Fruit fly (Drosophila melanogaster) whole organism, prepupa: ENCODE results near the gene corto.

ENCODE experiments used
- Blimp-1 ChIP-seq: fragments of 200-800 bp; sonication (Bioruptor generic); optimal IDR thresholded peaks from 3 replicates; lab custom pipeline; 2017; ENCODE audit warnings: missing biosample characterization, missing genetic modification characterization, mild to moderate bottlenecking, moderate library complexity, missing genetic modification reagents
- CG10631 ChIP-seq: fragments of 200-800 bp; sonication (Bioruptor generic); optimal IDR thresholded peaks from 2 replicates; lab custom pipeline; 2016; ENCODE audit warnings: missing biosample characterization, missing genetic modification characterization
- CG10669 ChIP-seq: fragments of 200-800 bp; sonication (Bioruptor generic); optimal IDR thresholded peaks from 3 replicates; lab custom pipeline; 2018; ENCODE audit warnings: missing biosample characterization, mild to moderate bottlenecking, missing genetic modification characterization, moderate library complexity
- CG11762 ChIP-seq: fragments of 200-800 bp; sonication (Bioruptor generic); optimal IDR thresholded peaks from 3 replicates; lab custom pipeline; 2016; ENCODE audit warnings: missing biosample characterization, missing genetic modification characterization; ENCODE audit not compliant: insufficient read depth
- CG11902 ChIP-seq: fragments of 200-800 bp; sonication (Bioruptor generic); optimal IDR thresholded peaks from 3 replicates; lab custom pipeline; 2016; ENCODE audit warnings: missing biosample characterization, missing genetic modification characterization
- CG15336 ChIP-seq: fragments of 200-800 bp; sonication (Bioruptor generic); IDR thresholded peaks from 2 replicates; pipeline ENCODE4 v1.3.6; 2022; ENCODE audit warnings: missing biosample characterization, missing genetic modification characterization
- CG1621 ChIP-seq: fragments of 200-800 bp; sonication (Bioruptor generic); optimal IDR thresholded peaks from 3 replicates; lab custom pipeline; 2018; ENCODE audit warnings: missing biosample characterization, mild to moderate bottlenecking, missing genetic modification characterization
- CG16779 ChIP-seq: fragments of 200-800 bp; sonication (Bioruptor generic); optimal IDR thresholded peaks from 3 replicates; lab custom pipeline; 2017; ENCODE audit warnings: missing biosample characterization, mild to moderate bottlenecking, missing genetic modification characterization
- CG3032 ChIP-seq: fragments of 200-800 bp; optimal IDR thresholded peaks from 2 replicates; lab custom pipeline; 2019; ENCODE audit warnings: missing biosample characterization, mild to moderate bottlenecking, missing genetic modification characterization, moderate library complexity
- CG31627 ChIP-seq: fragments of 200-800 bp; sonication (Bioruptor generic); optimal IDR thresholded peaks from 3 replicates; lab custom pipeline; 2016; ENCODE audit warnings: missing biosample characterization, missing genetic modification characterization
- CG34406 ChIP-seq: fragments of 200-800 bp; sonication (Bioruptor generic); optimal IDR thresholded peaks from 3 replicates; lab custom pipeline; 2016; ENCODE audit warnings: missing biosample characterization, missing genetic modification characterization
- CG3919 ChIP-seq: fragments of 200-800 bp; sonication (Bioruptor generic); optimal IDR thresholded peaks from 3 replicates; lab custom pipeline; 2016; ENCODE audit warnings: missing biosample characterization, missing genetic modification characterization
- CG4318 ChIP-seq: fragments of 200-800 bp; sonication (Bioruptor generic); optimal IDR thresholded peaks from 3 replicates; lab custom pipeline; 2017; ENCODE audit warnings: missing biosample characterization, mild to moderate bottlenecking, missing genetic modification characterization
- CG6163 ChIP-seq: fragments of 200-800 bp; sonication (Bioruptor generic); IDR thresholded peaks from 3 replicates; pipeline ENCODE4 v1.3.6; 2022; ENCODE audit warnings: missing biosample characterization, missing genetic modification characterization
- CG6276 ChIP-seq: fragments of 200-800 bp; sonication (Bioruptor generic); optimal IDR thresholded peaks from 2 replicates; lab custom pipeline; 2017; ENCODE audit warnings: missing biosample characterization, mild to moderate bottlenecking, missing genetic modification characterization
- CG6792 ChIP-seq: fragments of 200-800 bp; sonication (Bioruptor generic); optimal IDR thresholded peaks from 3 replicates; lab custom pipeline; 2016; ENCODE audit warnings: missing biosample characterization, missing genetic modification characterization
- CG6808 ChIP-seq: fragments of 200-800 bp; sonication (Bioruptor generic); optimal IDR thresholded peaks from 3 replicates; lab custom pipeline; 2017; ENCODE audit warnings: missing biosample characterization, missing genetic modification characterization, mild to moderate bottlenecking, moderate library complexity, missing genetic modification reagents
- CG7368 ChIP-seq: fragments of 200-800 bp; sonication (Bioruptor generic); optimal IDR thresholded peaks from 3 replicates; lab custom pipeline; 2016; ENCODE audit warnings: missing biosample characterization, missing genetic modification characterization
- CG8119 ChIP-seq: fragments of 200-800 bp; sonication (Bioruptor generic); IDR thresholded peaks from 3 replicates; pipeline ENCODE4 v1.3.6; 2022; ENCODE audit warnings: missing biosample characterization, missing genetic modification characterization
- CG9139 ChIP-seq: fragments of 200-800 bp; sonication (Bioruptor generic); optimal IDR thresholded peaks from 3 replicates; lab custom pipeline; 2017; ENCODE audit warnings: missing biosample characterization, mild to moderate bottlenecking, missing genetic modification characterization
- Eip75B ChIP-seq: fragments of 200-800 bp; sonication (Bioruptor generic); optimal IDR thresholded peaks from 3 replicates; lab custom pipeline; 2016; ENCODE audit warnings: missing biosample characterization, missing genetic modification characterization
- Eip78C ChIP-seq: fragments of 200-800 bp; sonication (Bioruptor generic); peaks from one replicate; lab custom pipeline; 2016; ENCODE audit warnings: missing biosample characterization, missing genetic modification characterization
- Eip93F ChIP-seq: fragments of 200-800 bp; sonication (Bioruptor generic); optimal IDR thresholded peaks from 2 replicates; lab custom pipeline; 2016; ENCODE audit warnings: missing biosample characterization, mild to moderate bottlenecking, missing genetic modification characterization
- Ets21C ChIP-seq: fragments of 200-800 bp; sonication (Bioruptor generic); optimal IDR thresholded peaks from 3 replicates; lab custom pipeline; 2016; ENCODE audit warnings: missing biosample characterization, missing genetic modification characterization
- Gug ChIP-seq: fragments of 200-800 bp; sonication (Bioruptor generic); IDR thresholded peaks from 2 replicates; pipeline ENCODE4 v1.3.6; 2022; ENCODE audit warnings: missing biosample characterization, missing genetic modification characterization
- Hr39 ChIP-seq: fragments of 200-800 bp; sonication (Bioruptor generic); optimal IDR thresholded peaks from 2 replicates; lab custom pipeline; 2016; ENCODE audit warnings: missing biosample characterization, missing genetic modification characterization
- Hr4 ChIP-seq: fragments of 200-800 bp; sonication (Bioruptor generic); optimal IDR thresholded peaks from 3 replicates; lab custom pipeline; 2016; ENCODE audit warnings: missing biosample characterization, missing genetic modification characterization
- Met ChIP-seq: fragments of 200-800 bp; sonication (Bioruptor generic); optimal IDR thresholded peaks from 3 replicates; lab custom pipeline; 2016; ENCODE audit warnings: missing biosample characterization, missing genetic modification characterization
- OdsH ChIP-seq: fragments of 200-800 bp; sonication (Bioruptor generic); optimal IDR thresholded peaks from 3 replicates; lab custom pipeline; 2016; ENCODE audit warnings: missing biosample characterization, missing genetic modification characterization
- Smox ChIP-seq: fragments of 200-800 bp; sonication (Bioruptor generic); optimal IDR thresholded peaks from 3 replicates; lab custom pipeline; 2016; ENCODE audit warnings: missing biosample characterization, missing genetic modification characterization
- Sox14 ChIP-seq: fragments of 200-800 bp; sonication (Bioruptor generic); optimal IDR thresholded peaks from 3 replicates; lab custom pipeline; 2016; ENCODE audit warnings: missing biosample characterization, missing genetic modification characterization
- Sox15 ChIP-seq: fragments of 200-800 bp; sonication (Bioruptor generic); optimal IDR thresholded peaks from 3 replicates; lab custom pipeline; 2016; ENCODE audit warnings: missing biosample characterization, missing genetic modification characterization
- achi ChIP-seq: fragments of 200-800 bp; sonication (Bioruptor generic); optimal IDR thresholded peaks from 3 replicates; lab custom pipeline; 2016; ENCODE audit warnings: missing biosample characterization, missing genetic modification characterization
- acj6 ChIP-seq: fragments of 200-800 bp; sonication (Bioruptor generic); optimal IDR thresholded peaks from 3 replicates; lab custom pipeline; 2016; ENCODE audit warnings: missing biosample characterization, missing genetic modification characterization
- cyc ChIP-seq: fragments of 200-800 bp; sonication (Bioruptor generic); optimal IDR thresholded peaks from 3 replicates; lab custom pipeline; 2016; ENCODE audit warnings: missing biosample characterization, missing genetic modification characterization
- dac ChIP-seq: fragments of 200-800 bp; sonication (Bioruptor generic); optimal IDR thresholded peaks from 2 replicates; lab custom pipeline; 2017; ENCODE audit warnings: missing biosample characterization, mild to moderate bottlenecking, missing genetic modification characterization
- dsx ChIP-seq: fragments of 200-800 bp; optimal IDR thresholded peaks from 3 replicates; lab custom pipeline; 2019; ENCODE audit warnings: missing biosample characterization, mild to moderate bottlenecking, missing genetic modification characterization, moderate library complexity; ENCODE audit not compliant: poor library complexity, severe bottlenecking
- eg ChIP-seq: fragments of 200-800 bp; sonication (Bioruptor generic); IDR thresholded peaks from 3 replicates; pipeline ENCODE4 v1.3.6; 2022; ENCODE audit warnings: missing biosample characterization, missing genetic modification characterization
- esn ChIP-seq: fragments of 200-800 bp; sonication (Bioruptor generic); optimal IDR thresholded peaks from 2 replicates; lab custom pipeline; 2016; ENCODE audit warnings: missing biosample characterization, mild to moderate bottlenecking, missing genetic modification characterization, moderate library complexity
- fd59A ChIP-seq: fragments of 200-800 bp; sonication (Bioruptor generic); optimal IDR thresholded peaks from 2 replicates; lab custom pipeline; 2017; ENCODE audit warnings: missing biosample characterization, mild to moderate bottlenecking, missing genetic modification characterization, missing genetic modification reagents
- fd85E ChIP-seq: fragments of 200-800 bp; sonication (Bioruptor generic); optimal IDR thresholded peaks from 3 replicates; lab custom pipeline; 2016; ENCODE audit warnings: missing biosample characterization, missing genetic modification characterization
- fkh ChIP-seq: fragments of 200-800 bp; sonication (Bioruptor generic); optimal IDR thresholded peaks from 3 replicates; lab custom pipeline; 2017; ENCODE audit warnings: missing biosample characterization, mild to moderate bottlenecking, missing genetic modification characterization, moderate library complexity
- net ChIP-seq: fragments of 200-800 bp; sonication (Bioruptor generic); optimal IDR thresholded peaks from 3 replicates; lab custom pipeline; 2016; ENCODE audit warnings: missing biosample characterization, missing genetic modification characterization
- salr ChIP-seq, 2 experiments: fragments of 200-800 bp; sonication (Bioruptor generic); optimal IDR thresholded peaks; 3 replicates each; lab custom pipeline; 2016 to 2018; ENCODE audit warnings: missing biosample characterization in 2 of 2, missing genetic modification characterization in 2 of 2, mild to moderate bottlenecking in 1 of 2
- ss ChIP-seq, 2 experiments: fragments of 200-800 bp; sonication (Bioruptor generic); optimal IDR thresholded peaks; 2 replicates in 1 of 2; 3 replicates in 1 of 2; lab custom pipeline; 2017 to 2018; ENCODE audit warnings: mild to moderate bottlenecking in 2 of 2, missing biosample characterization in 2 of 2, missing genetic modification characterization in 2 of 2, moderate library complexity in 1 of 2
- svp ChIP-seq: fragments of 200-800 bp; sonication (Bioruptor generic); peaks from one replicate; lab custom pipeline; 2016; ENCODE audit warnings: missing biosample characterization, missing genetic modification characterization
- topi ChIP-seq: fragments of 200-800 bp; sonication (Bioruptor generic); optimal IDR thresholded peaks from 3 replicates; lab custom pipeline; 2016; ENCODE audit warnings: missing biosample characterization, missing genetic modification characterization
- vri ChIP-seq: fragments of 200-800 bp; sonication (Bioruptor generic); optimal IDR thresholded peaks from 3 replicates; lab custom pipeline; 2016; ENCODE audit warnings: missing biosample characterization, mild to moderate bottlenecking, missing genetic modification characterization

The corto gene

dm6 chr3R:5038652-5039458 is 48.0 kb downstream of the corto start:
- TF ChIP-seq Eip78C (GFP tag; lab: Kevin White, UChicago) = peak; percentile 27
- no peak for TF ChIP-seq CG6808 (GFP tag; lab: Kevin White, UChicago)
- peak in 1 of 2 experiments; percentile 8 for TF ChIP-seq ss (GFP tag; optimal IDR thresholded peaks at IDR 0.05; lab: Kevin White, UChicago)
- no peak for TF ChIP-seq Sox15
- TF ChIP-seq cyc (GFP tag; lab: Kevin White, UChicago) = no peak
- no peak for TF ChIP-seq CG6276 (GFP tag; lab: Kevin White, UChicago)
- TF ChIP-seq Eip93F (GFP tag; lab: Kevin White, UChicago) = no peak
- TF ChIP-seq fd59A = no peak
- no peak for TF ChIP-seq CG4318 (GFP tag; lab: Kevin White, UChicago)
- TF ChIP-seq CG31627 (GFP tag; lab: Kevin White, UChicago) = no peak
- peak; percentile 58 for TF ChIP-seq CG1621 (tag; lab: Kevin White, UChicago)
- no peak for TF ChIP-seq eg
- TF ChIP-seq CG6163 (GFP tag; lab: Robert Waterston, UW) = no peak
- no peak for TF ChIP-seq vri (GFP tag; lab: Kevin White, UChicago)
- TF ChIP-seq Eip75B (GFP tag; lab: Kevin White, UChicago) = no peak
- no peak for TF ChIP-seq CG8119 (GFP tag; lab: Robert Waterston, UW)
- TF ChIP-seq fkh (GFP tag; lab: Kevin White, UChicago) = peak; percentile 53

- TF ChIP-seq CG15336 (GFP tag; lab: Robert Waterston, UW) (no peak), esn (peak; percentile 6), net (GFP tag; lab: Kevin White, UChicago) (no peak), Smox (no peak), salr (GFP tag; optimal IDR thresholded peaks at IDR 0.05; lab: Kevin White, UChicago) (no peak), CG3032 (no peak), OdsH (GFP tag; lab: Kevin White, UChicago) (peak; percentile 25), CG11902 (GFP tag; lab: Kevin White, UChicago) (no peak), vri (GFP tag; lab: Kevin White, UChicago) (no peak), svp (GFP tag; lab: Kevin White, UChicago) (peak; percentile 69), CG10631 (GFP tag; lab: Kevin White, UChicago) (no peak), achi (GFP tag; lab: Kevin White, UChicago) (no peak), Gug (GFP tag; lab: Robert Waterston, UW) (no peak), Met (peak; percentile 40), Eip93F (GFP tag; lab: Kevin White, UChicago) (no peak), CG34406 (GFP tag; lab: Kevin White, UChicago) (no peak), CG3919 (GFP tag; lab: Kevin White, UChicago) (no peak), Sox15 (no peak), CG10669 (GFP tag; lab: Kevin White, UChicago) (no peak), dsx (no peak), CG1621 (tag; lab: Kevin White, UChicago) (no peak), topi (GFP tag; lab: Kevin White, UChicago) (no peak), CG11762 (GFP tag; lab: Kevin White, UChicago) (no peak), CG6792 (GFP tag; lab: Kevin White, UChicago) (peak; percentile 2), Sox14 (GFP tag; lab: Kevin White, UChicago) (no peak), Hr4 (GFP tag; lab: Kevin White, UChicago) (peak; percentile 24), CG6808 (GFP tag; lab: Kevin White, UChicago) (no peak), dac (GFP tag; lab: Kevin White, UChicago) (no peak), ss (GFP tag; optimal IDR thresholded peaks at IDR 0.05; lab: Kevin White, UChicago) (no peak), Ets21C (GFP tag; lab: Kevin White, UChicago) (no peak), Hr39 (GFP tag; lab: Kevin White, UChicago) (peak; percentile 2), fd85E (GFP tag; lab: Kevin White, UChicago) (no peak), acj6 (no peak), CG7368 (GFP tag; lab: Kevin White, UChicago) (no peak), CG8119 (GFP tag; lab: Robert Waterston, UW) (no peak), CG9139 (no peak), CG16779 (tag; lab: Kevin White, UChicago) (no peak), Blimp-1 (GFP tag; lab: Kevin White, UChicago) (no peak), CG31627 (GFP tag; lab: Kevin White, UChicago) (no peak), fkh (GFP tag; lab: Kevin White, UChicago) (no peak)
These were observed 49.3 kb downstream of the corto start for dm6 chr3R:5037532-5037931.
